Worm (Caenorhabditis elegans) whole organism, L1 larva: Measurements from ENCODE around the gene ZK1236.5.

Experiments
- ama-1 ChIP-seq: fragments of 150-350 bp; optimal IDR thresholded peaks from 2 replicates; lab custom pipeline; 2014
- egl-27 ChIP-seq, 2 experiments: fragments of 150-350 bp in 1 of 2; sonication (generic microtip); optimal IDR thresholded peaks; 3 replicates each; lab custom pipeline; 2017 to 2018; ENCODE audit warnings: missing biosample characterization in 2 of 2, missing genetic modification characterization in 2 of 2, missing genetic modification reagents in 2 of 2
- elt-3 ChIP-seq, 6 experiments: fragments of 150-350 bp in 1 of 6; sonication (generic microtip); optimal IDR thresholded peaks; 2 replicates each; lab custom pipeline; 2017 to 2018; ENCODE audit warnings: missing biosample characterization in 6 of 6, missing genetic modification characterization in 6 of 6, inconsistent platforms in 1 of 6
- nhr-11 ChIP-seq: fragments of 150-350 bp; optimal IDR thresholded peaks from 2 replicates; lab custom pipeline; 2014; ENCODE audit warnings: missing biosample characterization, missing genetic modification characterization
- pag-3 ChIP-seq: sonication (generic microtip); optimal IDR thresholded peaks from 2 replicates; lab custom pipeline; 2017; ENCODE audit warnings: missing genetic modification characterization, mild to moderate bottlenecking, missing compliant biosample characterization, antibody characterized with exemption, borderline replicate concordance; ENCODE audit not compliant: insufficient read depth
- unc-62 ChIP-seq: fragments of 150-350 bp; optimal IDR thresholded peaks from 2 replicates; lab custom pipeline; 2014; ENCODE audit warnings: missing biosample characterization, missing genetic modification reagents, missing genetic modification characterization

DNA sequence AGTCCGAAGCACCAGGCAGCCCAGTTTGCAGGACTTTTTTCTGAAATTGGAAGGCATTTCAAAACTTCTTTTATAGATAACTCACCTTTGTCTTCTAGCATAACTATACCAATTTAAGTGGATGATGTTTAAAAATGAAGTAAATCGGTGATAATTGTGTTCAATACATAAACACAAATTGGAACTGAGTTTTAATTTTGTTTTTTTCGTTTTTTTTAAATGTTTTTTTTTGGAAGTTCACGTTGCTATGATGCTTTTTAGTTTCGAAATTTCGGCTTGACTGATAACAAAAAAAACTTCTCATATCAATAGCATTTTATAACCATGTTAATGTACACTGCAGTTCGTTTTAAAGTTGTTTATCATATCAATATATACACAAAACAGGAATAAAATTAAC lies 42.5 kb downstream of the ZK1236.5 start, which contains the start of gene ZK353.4:
- TF ChIP-seq egl-27 (tag; optimal IDR thresholded peaks at IDR 0.05; lab: Kevin White, UChicago): no peak
- TF ChIP-seq nhr-11: no peak
- no peak for TF ChIP-seq ama-1 (lab: Kevin White, UChicago)
- no peak for TF ChIP-seq pag-3 (tag; lab: Kevin White, UChicago)
- TF ChIP-seq elt-3 (tag; optimal IDR thresholded peaks at IDR 0.05; lab: Kevin White, UChicago): no peak
- TF ChIP-seq unc-62 (GFP tag; lab: Kevin White, UChicago): no peak
